Fruit fly (Drosophila melanogaster): Measurements from ENCODE around the gene CG5835.

Gene CG5835

DNA sequence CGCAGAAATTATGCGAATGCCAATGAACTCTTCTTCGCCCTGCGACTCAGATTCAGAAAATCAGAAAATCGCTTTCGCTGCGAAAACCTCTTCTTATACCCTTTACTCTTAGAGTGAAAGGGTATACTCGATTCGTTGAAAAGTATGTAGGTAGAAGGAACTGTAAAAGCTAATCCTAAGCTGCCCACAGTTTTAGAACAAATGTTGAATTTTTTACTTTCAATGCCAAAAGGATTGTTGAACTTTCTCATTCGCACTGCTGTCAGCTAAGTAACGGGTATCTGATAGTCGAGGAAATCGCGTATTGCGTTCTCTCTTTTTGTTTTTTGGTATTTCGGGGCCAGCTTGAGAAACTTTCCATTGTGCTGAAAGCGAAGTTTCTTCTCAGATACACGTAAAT, 39.6 kb downstream of the CG5835 start (continued):
- TF ChIP-seq topi (GFP tag; optimal IDR thresholded peaks at IDR 0.05) (peak; percentile 64), CG6792 (GFP tag; optimal IDR thresholded peaks at IDR 0.05) (peak; percentile 47)

DNA sequence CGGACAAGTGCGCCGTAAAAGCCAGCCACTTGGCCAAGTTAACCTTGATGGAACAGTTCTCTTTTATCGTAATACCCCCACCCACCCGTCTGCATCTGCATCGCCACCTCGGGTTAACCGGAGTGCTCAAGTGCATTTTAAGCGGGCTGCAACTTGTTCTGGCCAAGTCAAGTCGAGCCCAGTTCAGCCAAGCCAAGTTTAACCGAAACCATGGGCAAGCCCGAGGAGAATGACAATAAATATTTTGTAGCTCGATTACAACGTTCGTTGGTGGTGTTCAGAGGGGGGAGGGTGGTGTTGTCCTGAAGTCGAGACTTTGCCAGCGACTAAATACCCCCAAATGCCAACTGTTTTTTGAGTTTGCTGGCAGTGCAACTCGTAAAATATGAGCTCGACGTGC, 41.1 kb downstream of the CG5835 start:
- peak; percentile 28 for TF ChIP-seq CG1621 (tag; optimal IDR thresholded peaks at IDR 0.05)
- peak; percentile 17 for TF ChIP-seq Blimp-1 (GFP tag; optimal IDR thresholded peaks at IDR 0.05)
- TF ChIP-seq acj6 (GFP tag; optimal IDR thresholded peaks at IDR 0.05): no peak
- TF ChIP-seq svp (GFP tag): no peak
- no peak for TF ChIP-seq Ets21C (GFP tag; optimal IDR thresholded peaks at IDR 0.05)
- TF ChIP-seq pdm3 (GFP tag; optimal IDR thresholded peaks at IDR 0.05): no peak
- TF ChIP-seq Smox (GFP tag; optimal IDR thresholded peaks at IDR 0.05): no peak
- TF ChIP-seq CG10631 (GFP tag; optimal IDR thresholded peaks at IDR 0.05): no peak
- TF ChIP-seq CG6854 (GFP tag; optimal IDR thresholded peaks at IDR 0.05): peak; percentile 55
- TF ChIP-seq CG6808 (GFP tag; optimal IDR thresholded peaks at IDR 0.05): no peak
- TF ChIP-seq esn (GFP tag; optimal IDR thresholded peaks at IDR 0.05): no peak
- no peak for TF ChIP-seq CG6276 (GFP tag; optimal IDR thresholded peaks at IDR 0.05)
- peak; percentile 17; the same call in 1 of the 3 replicates for TF ChIP-seq CG6163 (GFP tag; IDR thresholded peaks at IDR 0.05)

DNA sequence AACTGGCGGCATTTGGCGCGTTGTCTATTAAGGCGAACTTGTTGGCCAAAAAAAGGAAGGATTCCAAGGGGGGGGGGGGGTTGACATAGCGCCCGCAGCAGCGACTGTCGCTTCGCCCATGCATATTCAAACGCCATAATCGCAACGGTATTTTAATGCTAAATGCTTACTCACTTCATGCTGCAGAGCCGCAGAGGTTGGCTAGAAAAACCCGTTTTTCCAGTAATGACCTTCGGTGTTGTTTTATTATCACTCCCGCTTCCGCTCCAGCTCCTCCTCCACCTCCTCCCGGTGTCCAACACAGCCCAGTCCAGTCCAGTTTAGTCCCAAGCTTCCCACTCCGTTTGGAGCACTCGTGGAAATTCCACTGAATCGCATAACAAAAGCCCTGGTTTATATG, 42.3 kb downstream of the CG5835 start:
- TF ChIP-seq CG4318 (GFP tag; optimal IDR thresholded peaks at IDR 0.05) (no peak), cyc (GFP tag; optimal IDR thresholded peaks at IDR 0.05) (no peak), Sox15 (GFP tag; optimal IDR thresholded peaks at IDR 0.05) (no peak), dac (GFP tag; optimal IDR thresholded peaks at IDR 0.05) (no peak), Sox14 (GFP tag; optimal IDR thresholded peaks at IDR 0.05) (no peak), fkh (GFP tag; optimal IDR thresholded peaks at IDR 0.05) (no peak), svp (GFP tag) (no peak), OdsH (GFP tag; optimal IDR thresholded peaks at IDR 0.05) (no peak), ss (GFP tag; optimal IDR thresholded peaks at IDR 0.05) (peak in 1 of 2 experiments; percentile 19), acj6 (GFP tag; optimal IDR thresholded peaks at IDR 0.05) (no peak), CG1621 (tag; optimal IDR thresholded peaks at IDR 0.05) (no peak), achi (GFP tag; optimal IDR thresholded peaks at IDR 0.05) (no peak), Eip78C (GFP tag) (peak; percentile 19), spab (GFP tag; optimal IDR thresholded peaks at IDR 0.05) (no peak), CG11294 (GFP tag; IDR thresholded peaks at IDR 0.05) (no peak)

DNA sequence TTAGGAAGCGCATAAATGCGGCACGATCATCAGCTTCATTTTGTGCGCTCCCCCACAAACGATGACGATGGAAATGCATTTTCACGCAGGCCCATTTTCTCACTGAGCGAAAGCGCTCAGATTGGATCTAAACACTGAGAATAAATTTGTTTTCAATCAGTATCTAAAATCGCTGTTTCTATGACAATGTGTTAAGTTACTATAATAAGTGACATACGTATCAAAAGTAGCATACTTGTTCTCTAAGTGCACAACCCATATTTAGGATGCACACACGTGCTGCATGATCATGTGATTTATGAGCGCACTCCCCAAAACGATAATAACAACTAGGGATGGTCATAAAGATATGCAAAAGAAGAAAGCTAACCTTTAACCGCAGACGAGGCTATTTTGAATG, 45.4 kb downstream of the CG5835 start:
- TF ChIP-seq CG15336 (GFP tag; IDR thresholded peaks at IDR 0.05) (peak; percentile 42; the same call in 1 of the 2 replicates), CG32006 (GFP tag; optimal IDR thresholded peaks at IDR 0.05) (peak; percentile 58), eg (GFP tag; IDR thresholded peaks at IDR 0.05) (0 out of 3 replicates have a peak, but pooled peaks have one; percentile 40), spab (GFP tag; optimal IDR thresholded peaks at IDR 0.05) (no peak), CG4318 (GFP tag; optimal IDR thresholded peaks at IDR 0.05) (no peak), CG11762 (GFP tag; optimal IDR thresholded peaks at IDR 0.05; ENCODE audit: insufficient read depth) (no peak), Sox15 (GFP tag; optimal IDR thresholded peaks at IDR 0.05) (no peak), CG10631 (GFP tag; optimal IDR thresholded peaks at IDR 0.05) (peak; percentile 3), Hr39 (GFP tag; optimal IDR thresholded peaks at IDR 0.05) (no peak), CG6792 (GFP tag; optimal IDR thresholded peaks at IDR 0.05) (no peak), salr (GFP tag; optimal IDR thresholded peaks at IDR 0.05) (no peak), Eip75B (GFP tag; optimal IDR thresholded peaks at IDR 0.05) (peak; percentile 6), Blimp-1 (GFP tag; optimal IDR thresholded peaks at IDR 0.05) (no peak), CG16779 (tag; optimal IDR thresholded peaks at IDR 0.05) (no peak), fkh (GFP tag; optimal IDR thresholded peaks at IDR 0.05) (no peak), Met (GFP tag; optimal IDR thresholded peaks at IDR 0.05) (no peak), Ets96B (tag; optimal IDR thresholded peaks at IDR 0.05) (no peak), Eip93F (GFP tag; optimal IDR thresholded peaks at IDR 0.05) (no peak), Eip78C (GFP tag) (peak; percentile 64), pdm3 (GFP tag; optimal IDR thresholded peaks at IDR 0.05) (no peak), Lpt (GFP tag; optimal IDR thresholded peaks at IDR 0.05) (peak; percentile 2), CG3919 (GFP tag; optimal IDR thresholded peaks at IDR 0.05) (peak; percentile 36), CG8119 (GFP tag; IDR thresholded peaks at IDR 0.05) (peak; percentile 41; the same call in 1 of the 3 replicates), CG34406 (GFP tag; optimal IDR thresholded peaks at IDR 0.05) (no peak), fd59A (GFP tag; optimal IDR thresholded peaks at IDR 0.05) (no peak), CG6808 (GFP tag; optimal IDR thresholded peaks at IDR 0.05) (no peak), Gug (GFP tag; IDR thresholded peaks at IDR 0.05) (no peak), Sox14 (GFP tag; optimal IDR thresholded peaks at IDR 0.05) (no peak), svp (GFP tag) (peak; percentile 5), CG6854 (GFP tag; optimal IDR thresholded peaks at IDR 0.05) (no peak), CG10669 (GFP tag; optimal IDR thresholded peaks at IDR 0.05) (no peak)

Data from whole organism, prepupa.